Fruit fly (Drosophila melanogaster) whole organism, embryonic: ENCODE data around the gene ast.

ENCODE experiments used
- ATbp ChIP-seq: fragments of 200-800 bp; sonication (Bioruptor generic); optimal IDR thresholded peaks from 2 replicates; lab custom pipeline; 2017; ENCODE audit warnings: missing biosample characterization, mild to moderate bottlenecking, missing genetic modification characterization, missing genetic modification reagents
- CG10654 ChIP-seq: fragments of 200-800 bp; sonication (Bioruptor generic); optimal IDR thresholded peaks from 2 replicates; lab custom pipeline; 2016; ENCODE audit warnings: missing biosample characterization, missing genetic modification characterization
- CG10979 ChIP-seq: fragments of 200-800 bp; sonication (Bioruptor generic); optimal IDR thresholded peaks from 2 replicates; lab custom pipeline; 2018; ENCODE audit warnings: missing biosample characterization, mild to moderate bottlenecking, missing genetic modification characterization, moderate library complexity
- CG12219 ChIP-seq: fragments of 200-800 bp; sonication (Bioruptor generic); optimal IDR thresholded peaks from 3 replicates; lab custom pipeline; 2018; ENCODE audit warnings: missing biosample characterization, mild to moderate bottlenecking, missing genetic modification characterization
- CG14667 ChIP-seq: fragments of 200-800 bp; sonication (Bioruptor generic); IDR thresholded peaks from 2 replicates; pipeline ENCODE4 v1.3.6; 2022; ENCODE audit warnings: missing biosample characterization, missing genetic modification characterization
- CG14710 ChIP-seq: fragments of 200-800 bp; sonication (Bioruptor generic); optimal IDR thresholded peaks from 3 replicates; lab custom pipeline; 2019; ENCODE audit warnings: missing biosample characterization, mild to moderate bottlenecking, missing genetic modification characterization, moderate library complexity
- CG14860 ChIP-seq: fragments of 200-800 bp; sonication (Bioruptor generic); IDR thresholded peaks from 3 replicates; pipeline ENCODE4 v1.3.6; 2022; ENCODE audit warnings: missing biosample characterization, missing genetic modification characterization; ENCODE audit not compliant: partially characterized antibody
- CG16779 ChIP-seq: fragments of 200-800 bp; sonication (Bioruptor generic); IDR thresholded peaks from 2 replicates; pipeline ENCODE4 v1.3.6; 2022; ENCODE audit warnings: missing biosample characterization, missing genetic modification characterization
- CG16863 ChIP-seq: fragments of 200-800 bp; sonication (Bioruptor generic); optimal IDR thresholded peaks from 3 replicates; lab custom pipeline; 2016; ENCODE audit warnings: missing biosample characterization, missing genetic modification characterization
- CG17186 ChIP-seq: fragments of 200-800 bp; sonication (Bioruptor generic); optimal IDR thresholded peaks from 3 replicates; lab custom pipeline; 2017; ENCODE audit warnings: missing biosample characterization, missing genetic modification reagents, missing genetic modification characterization
- CG17359 ChIP-seq: fragments of 200-800 bp; sonication (Bioruptor generic); optimal IDR thresholded peaks from 3 replicates; lab custom pipeline; 2018; ENCODE audit warnings: missing biosample characterization, mild to moderate bottlenecking, missing genetic modification characterization, moderate library complexity
- CG18764 ChIP-seq: fragments of 200-800 bp; sonication (Bioruptor generic); optimal IDR thresholded peaks from 3 replicates; lab custom pipeline; 2016; ENCODE audit warnings: missing biosample characterization, missing genetic modification characterization
- CG2129 ChIP-seq: fragments of 200-800 bp; sonication (Bioruptor generic); IDR thresholded peaks from 2 replicates; pipeline ENCODE4 v1.3.6; 2022; ENCODE audit warnings: missing biosample characterization, missing genetic modification characterization; ENCODE audit not compliant: partially characterized antibody
- CG2678 ChIP-seq: fragments of 200-800 bp; sonication (Bioruptor generic); optimal IDR thresholded peaks from 3 replicates; lab custom pipeline; 2019; ENCODE audit warnings: missing biosample characterization, mild to moderate bottlenecking, missing genetic modification characterization, moderate library complexity
- CG31224 ChIP-seq: fragments of 200-800 bp; sonication (Bioruptor generic); IDR thresholded peaks from 2 replicates; pipeline ENCODE4 v1.3.6; 2022; ENCODE audit warnings: missing biosample characterization, missing genetic modification characterization
- CG4360 ChIP-seq: fragments of 200-800 bp; sonication (Bioruptor generic); IDR thresholded peaks from 2 replicates; pipeline ENCODE4 v1.3.6; 2022; ENCODE audit warnings: missing biosample characterization, missing genetic modification characterization
- CG6765 ChIP-seq: fragments of 200-800 bp; sonication (Bioruptor generic); optimal IDR thresholded peaks from 3 replicates; lab custom pipeline; 2017; ENCODE audit warnings: missing biosample characterization, mild to moderate bottlenecking, missing genetic modification characterization
- CG6854 ChIP-seq: fragments of 200-800 bp; sonication (Bioruptor generic); optimal IDR thresholded peaks from 3 replicates; lab custom pipeline; 2017; ENCODE audit warnings: missing biosample characterization, mild to moderate bottlenecking, missing genetic modification characterization
- CG7357 ChIP-seq: fragments of 200-800 bp; sonication (Bioruptor generic); IDR thresholded peaks from 3 replicates; pipeline ENCODE4 v1.3.6; 2022; ENCODE audit warnings: missing biosample characterization, missing genetic modification characterization
- CG7786 ChIP-seq: fragments of 200-800 bp; sonication (Bioruptor generic); optimal IDR thresholded peaks from 2 replicates; lab custom pipeline; 2016; ENCODE audit warnings: missing biosample characterization, missing genetic modification characterization
- CG7928 ChIP-seq: fragments of 200-800 bp; sonication (Bioruptor generic); optimal IDR thresholded peaks from 2 replicates; lab custom pipeline; 2017; ENCODE audit warnings: missing biosample characterization, mild to moderate bottlenecking, missing genetic modification characterization
- CG7987 ChIP-seq: fragments of 200-800 bp; sonication (Bioruptor generic); optimal IDR thresholded peaks from 2 replicates; lab custom pipeline; 2018; ENCODE audit warnings: missing biosample characterization, mild to moderate bottlenecking, missing genetic modification characterization, moderate library complexity
- CG8388 ChIP-seq: fragments of 200-800 bp; sonication (Bioruptor generic); optimal IDR thresholded peaks from 2 replicates; lab custom pipeline; 2019; ENCODE audit warnings: missing biosample characterization, mild to moderate bottlenecking, missing genetic modification characterization, moderate library complexity
- D19B ChIP-seq: fragments of 200-800 bp; sonication (Bioruptor generic); optimal IDR thresholded peaks from 2 replicates; lab custom pipeline; 2017; ENCODE audit warnings: missing biosample characterization, mild to moderate bottlenecking, missing genetic modification characterization
- Dfd ChIP-seq, 2 experiments: fragments of >200 bp; optimal IDR thresholded peaks; 2 replicates each; lab custom pipeline; 2017; ENCODE audit warnings: missing biosample characterization in 2 of 2, missing genetic modification characterization in 2 of 2
- Gug ChIP-seq: fragments of 200-800 bp; sonication (Bioruptor generic); IDR thresholded peaks from 4 replicates; pipeline ENCODE4 v1.3.6; 2022; ENCODE audit warnings: missing biosample characterization, missing genetic modification characterization
- HLH4C ChIP-seq: fragments of 200-800 bp; sonication (Bioruptor generic); IDR thresholded peaks from 3 replicates; pipeline ENCODE4 v1.3.6; 2022; ENCODE audit warnings: missing biosample characterization, missing genetic modification characterization; ENCODE audit not compliant: partially characterized antibody
- HLH54F ChIP-seq: fragments of 200-800 bp; sonication (Bioruptor generic); optimal IDR thresholded peaks from 3 replicates; lab custom pipeline; 2016; ENCODE audit warnings: missing biosample characterization, missing genetic modification characterization
- Hmx ChIP-seq: fragments of 200-800 bp; sonication (Bioruptor generic); optimal IDR thresholded peaks from 2 replicates; lab custom pipeline; 2016; ENCODE audit warnings: missing biosample characterization, missing genetic modification characterization
- Jarid2 ChIP-seq: fragments of 200-800 bp; sonication (Bioruptor generic); optimal IDR thresholded peaks from 3 replicates; lab custom pipeline; 2017; ENCODE audit warnings: mild to moderate bottlenecking, missing biosample characterization, missing genetic modification reagents, missing genetic modification characterization
- MESR4 ChIP-seq: fragments of 200-800 bp; sonication (Bioruptor generic); optimal IDR thresholded peaks from 2 replicates; lab custom pipeline; 2018; ENCODE audit warnings: missing biosample characterization, mild to moderate bottlenecking, missing genetic modification characterization, moderate library complexity
- NFAT ChIP-seq: fragments of 200-800 bp; sonication (Bioruptor generic); IDR thresholded peaks from 2 replicates; pipeline ENCODE4 v1.3.6; 2022; ENCODE audit warnings: missing biosample characterization, missing genetic modification characterization
- Optix ChIP-seq: fragments of 200-800 bp; sonication (Bioruptor generic); IDR thresholded peaks from 3 replicates; pipeline ENCODE4 v1.3.6; 2022; ENCODE audit warnings: missing biosample characterization, missing genetic modification characterization
- PHDP ChIP-seq: fragments of 200-800 bp; sonication (Bioruptor generic); optimal IDR thresholded peaks from 3 replicates; lab custom pipeline; 2018; ENCODE audit warnings: missing biosample characterization, mild to moderate bottlenecking, missing genetic modification characterization, moderate library complexity
- Six4 ChIP-seq: fragments of 200-800 bp; sonication (Bioruptor generic); optimal IDR thresholded peaks from 2 replicates; lab custom pipeline; 2016; ENCODE audit warnings: missing biosample characterization, missing genetic modification characterization
- Sox102F ChIP-seq: fragments of 200-800 bp; sonication (Bioruptor generic); optimal IDR thresholded peaks from 2 replicates; lab custom pipeline; 2018; ENCODE audit warnings: missing biosample characterization, mild to moderate bottlenecking, missing genetic modification characterization, moderate library complexity
- al ChIP-seq: fragments of 200-800 bp; sonication (Bioruptor generic); IDR thresholded peaks from 2 replicates; pipeline ENCODE4 v1.3.6; 2022; ENCODE audit warnings: missing biosample characterization, missing genetic modification characterization
- bbx ChIP-seq: fragments of 200-800 bp; sonication (Bioruptor generic); IDR thresholded peaks from 2 replicates; pipeline ENCODE4 v1.3.6; 2022; ENCODE audit warnings: missing biosample characterization, missing genetic modification characterization; ENCODE audit not compliant: partially characterized antibody
- cas ChIP-seq: fragments of 200-800 bp; sonication (Bioruptor generic); IDR thresholded peaks from 2 replicates; pipeline ENCODE4 v1.3.6; 2022; ENCODE audit warnings: missing biosample characterization, missing genetic modification characterization
- cato ChIP-seq: fragments of 200-800 bp; sonication (Bioruptor generic); optimal IDR thresholded peaks from 2 replicates; lab custom pipeline; 2016; ENCODE audit warnings: missing biosample characterization, missing genetic modification characterization, borderline replicate concordance
- cg ChIP-seq: fragments of 200-800 bp; sonication (Bioruptor generic); optimal IDR thresholded peaks from 3 replicates; lab custom pipeline; 2019; ENCODE audit warnings: missing biosample characterization, mild to moderate bottlenecking, missing genetic modification characterization, moderate library complexity
- chm ChIP-seq: fragments of 200-800 bp; sonication (Bioruptor generic); IDR thresholded peaks from 2 replicates; pipeline ENCODE4 v1.3.6; 2022; ENCODE audit warnings: missing biosample characterization, missing genetic modification characterization
- da ChIP-seq: fragments of 200-800 bp; sonication (Bioruptor generic); optimal IDR thresholded peaks from 2 replicates; lab custom pipeline; 2016; ENCODE audit warnings: missing biosample characterization, missing genetic modification characterization
- en ChIP-seq: fragments of 200-800 bp; sonication (Bioruptor generic); optimal IDR thresholded peaks from 2 replicates; lab custom pipeline; 2016; ENCODE audit warnings: missing biosample characterization, missing genetic modification characterization
- jing ChIP-seq: fragments of 200-800 bp; sonication (Bioruptor generic); optimal IDR thresholded peaks from 2 replicates; lab custom pipeline; 2018; ENCODE audit warnings: missing biosample characterization, mild to moderate bottlenecking, missing genetic modification characterization
- jumu ChIP-seq: fragments of 200-800 bp; sonication (Bioruptor generic); optimal IDR thresholded peaks from 3 replicates; lab custom pipeline; 2016; ENCODE audit warnings: missing biosample characterization, missing genetic modification characterization
- shn ChIP-seq: fragments of 200-800 bp; sonication (Bioruptor generic); optimal IDR thresholded peaks from 3 replicates; lab custom pipeline; 2016; ENCODE audit warnings: missing biosample characterization, missing genetic modification characterization
- sna ChIP-seq: fragments of 200-800 bp; sonication (Bioruptor generic); IDR thresholded peaks from 2 replicates; pipeline ENCODE4 v1.3.6; 2022; ENCODE audit warnings: missing biosample characterization, missing genetic modification characterization; ENCODE audit not compliant: partially characterized antibody
- tna ChIP-seq: fragments of 200-800 bp; sonication (Bioruptor generic); IDR thresholded peaks from 2 replicates; pipeline ENCODE4 v1.3.6; 2022; ENCODE audit warnings: missing biosample characterization, missing genetic modification characterization; ENCODE audit not compliant: partially characterized antibody
- wdn ChIP-seq: fragments of 200-800 bp; sonication (Bioruptor generic); IDR thresholded peaks from 2 replicates; pipeline ENCODE4 v1.3.6; 2022; ENCODE audit warnings: missing biosample characterization, missing genetic modification characterization

Gene ast

dm6 chr2L:1077469-1077993 lies at the start of gene ast, which contains the start of gene S (continued):
- TF ChIP-seq HLH4C, result peak; percentile 91
- TF ChIP-seq wdn (GFP tag; lab: Robert Waterston, UW), result no peak
- TF ChIP-seq D19B (GFP tag; lab: Kevin White, UChicago), result no peak
- TF ChIP-seq CG31224 (GFP tag; lab: Robert Waterston, UW), result no peak
- TF ChIP-seq chm (GFP tag; lab: Robert Waterston, UW), result peak; percentile 78
- peak; percentile 36 for TF ChIP-seq CG6765 (GFP tag; lab: Kevin White, UChicago)
- peak; percentile 14 for TF ChIP-seq Six4 (GFP tag; lab: Kevin White, UChicago)
- TF ChIP-seq CG16779, result peak; percentile 13; the same call in 1 of the 2 replicates
- peak; percentile 68 for TF ChIP-seq CG7987 (GFP tag; lab: Kevin White, UChicago)
- TF ChIP-seq cg (GFP tag; lab: Kevin White, UChicago), result peak; percentile 16
- TF ChIP-seq CG2678 (tag; lab: Kevin White, UChicago), result no peak
- TF ChIP-seq CG14710 (tag; lab: Kevin White, UChicago), result peak; percentile 59
- peak; percentile 52 for TF ChIP-seq CG16863 (GFP tag; lab: Kevin White, UChicago)
- TF ChIP-seq shn, result peak; percentile 6
- TF ChIP-seq cato (GFP tag; lab: Kevin White, UChicago), result no peak
- TF ChIP-seq tna (GFP tag; lab: Robert Waterston, UW), result peak; percentile 95
- TF ChIP-seq CG17359 (tag; lab: Kevin White, UChicago), result no peak
- TF ChIP-seq jing (GFP tag; lab: Kevin White, UChicago), result no peak
- TF ChIP-seq CG8388, result no peak
- no peak for TF ChIP-seq en (GFP tag; lab: Kevin White, UChicago)
- no peak for TF ChIP-seq CG10654 (GFP tag; lab: Kevin White, UChicago)
- no peak for TF ChIP-seq CG12219 (GFP tag; lab: Kevin White, UChicago)
- peak; percentile 88 for TF ChIP-seq MESR4
- TF ChIP-seq Gug, result 0 out of 4 replicates have a peak, but pooled peaks have one; percentile 26
- TF ChIP-seq CG7928 (GFP tag; lab: Kevin White, UChicago), result peak; percentile 27
- TF ChIP-seq bbx (GFP tag; lab: Robert Waterston, UW), result peak; percentile 98
- peak; percentile 64 for TF ChIP-seq CG17186 (GFP tag; lab: Kevin White, UChicago)
- no peak for TF ChIP-seq Sox102F (GFP tag; lab: Kevin White, UChicago)
- no peak for TF ChIP-seq Hmx (GFP tag; lab: Kevin White, UChicago)
- TF ChIP-seq CG6854 (GFP tag; lab: Kevin White, UChicago), result peak; percentile 58
- TF ChIP-seq HLH54F (GFP tag; lab: Kevin White, UChicago), result peak; percentile 34
- TF ChIP-seq NFAT (GFP tag; lab: Robert Waterston, UW), result peak; percentile 47; the same call in 1 of the 2 replicates
- TF ChIP-seq cas (GFP tag; lab: Robert Waterston, UW), result 0 out of 2 replicates have a peak, but pooled peaks have one; percentile 26
- TF ChIP-seq CG7786 (GFP tag; lab: Kevin White, UChicago), result no peak
- TF ChIP-seq CG4360 (GFP tag; lab: Robert Waterston, UW), result no peak
- peak; percentile 6 for TF ChIP-seq ATbp (GFP tag; lab: Kevin White, UChicago)
- TF ChIP-seq sna (GFP tag; lab: Robert Waterston, UW), result peak; percentile 95
- TF ChIP-seq CG2129 (GFP tag; lab: Robert Waterston, UW), result peak; percentile 90
- no peak for TF ChIP-seq da
- peak; percentile 6 for TF ChIP-seq CG10979 (tag; lab: Kevin White, UChicago)
- TF ChIP-seq Optix (GFP tag; lab: Robert Waterston, UW), result no peak
- 0 out of 2 replicates have a peak, but pooled peaks have one; percentile 34 for TF ChIP-seq al (GFP tag; lab: Robert Waterston, UW)
- TF ChIP-seq Dfd (GFP tag; optimal IDR thresholded peaks at IDR 0.05; lab: Kevin White, UChicago), result no peak
- TF ChIP-seq CG7357 (GFP tag; lab: Robert Waterston, UW), result no peak
- TF ChIP-seq CG14860 (GFP tag; lab: Robert Waterston, UW), result peak; percentile 95
- peak; percentile 39 for TF ChIP-seq PHDP
- TF ChIP-seq CG18764 (GFP tag; lab: Kevin White, UChicago), result no peak
- TF ChIP-seq Jarid2 (GFP tag; lab: Kevin White, UChicago), result peak; percentile 91
- no peak for TF ChIP-seq CG14667 (GFP tag; lab: Robert Waterston, UW)
- peak; percentile 33 for TF ChIP-seq jumu (GFP tag; lab: Kevin White, UChicago)
